Worm (Caenorhabditis elegans): Measurements from ENCODE around the gene clec-151.

clec-151 gene

DNA sequence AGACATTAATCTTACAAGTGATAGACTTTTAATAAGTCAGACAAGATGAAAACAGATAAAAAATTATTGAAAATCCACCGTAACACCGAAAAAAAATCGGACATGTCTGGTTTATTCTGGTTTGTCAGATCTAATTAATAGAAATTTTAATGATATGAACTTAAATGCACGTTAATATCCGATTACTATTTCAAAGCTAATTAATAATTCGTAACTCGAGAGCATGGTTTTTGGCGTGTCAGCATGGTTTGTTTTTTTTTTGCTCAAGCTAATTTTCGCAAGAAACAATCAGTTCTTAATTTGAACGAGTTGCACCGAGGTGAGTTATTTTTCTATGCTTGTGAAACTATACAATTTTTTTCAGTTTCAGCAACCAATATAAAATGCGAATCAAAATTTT, 6.7 kb downstream of the clec-151 start, which contains the start of gene clec-153:
Gene clec-153 (plus strand): TSS at position 301 of the 400 bp plus-strand sequence.
- TF ChIP-seq rec-8 (tag; optimal IDR thresholded peaks at IDR 0.05) = no peak
- TF ChIP-seq sptf-2 (GFP tag; optimal IDR thresholded peaks at IDR 0.05) = no peak
- TF ChIP-seq lir-1 (GFP tag; conservative IDR thresholded peaks at IDR 0.05) = no peak
- TF ChIP-seq bed-1 (GFP tag; IDR thresholded peaks at IDR 0.05) = no peak
- no peak for TF ChIP-seq egl-18 (GFP tag; IDR thresholded peaks at IDR 0.05)

DNA sequence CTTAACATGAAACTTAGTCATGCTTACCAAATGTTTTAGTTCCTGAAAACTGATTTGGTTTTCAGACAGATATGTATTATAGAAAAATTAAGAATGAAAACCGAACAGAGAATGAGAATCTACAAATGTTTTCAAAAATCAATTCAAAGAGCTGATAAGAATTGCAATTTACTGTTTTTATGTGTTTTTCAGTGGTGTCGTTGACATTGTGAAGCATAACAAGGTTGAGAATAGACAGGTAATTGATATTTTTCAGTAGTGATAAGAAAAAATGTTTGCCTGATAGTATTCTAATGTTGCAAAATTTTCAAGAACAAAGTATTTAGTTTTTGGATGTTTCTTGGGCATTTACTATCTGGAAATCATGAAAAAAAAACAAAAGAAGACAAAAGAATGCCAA, 15.0 kb downstream of the clec-151 start, which contains the start of gene pfas-1:
Gene pfas-1 (minus strand): TSS at position 49 of the 400 bp plus-strand sequence.
- no peak for TF ChIP-seq lin-54 (GFP tag; optimal IDR thresholded peaks at IDR 0.05)
- TF ChIP-seq F55B11.4 (tag; optimal IDR thresholded peaks at IDR 0.05; ENCODE audit: borderline replicate concordance, insufficient read depth) = no peak
- no peak for TF ChIP-seq bed-2 (GFP tag; IDR thresholded peaks at IDR 0.05)
- TF ChIP-seq Y95B8A.8 (GFP tag; IDR thresholded peaks at IDR 0.05) = no peak
- peak; percentile 61 for TF ChIP-seq nhr-80 (tag; optimal IDR thresholded peaks at IDR 0.05)
- TF ChIP-seq athp-1 (tag; optimal IDR thresholded peaks at IDR 0.05) = no peak

DNA sequence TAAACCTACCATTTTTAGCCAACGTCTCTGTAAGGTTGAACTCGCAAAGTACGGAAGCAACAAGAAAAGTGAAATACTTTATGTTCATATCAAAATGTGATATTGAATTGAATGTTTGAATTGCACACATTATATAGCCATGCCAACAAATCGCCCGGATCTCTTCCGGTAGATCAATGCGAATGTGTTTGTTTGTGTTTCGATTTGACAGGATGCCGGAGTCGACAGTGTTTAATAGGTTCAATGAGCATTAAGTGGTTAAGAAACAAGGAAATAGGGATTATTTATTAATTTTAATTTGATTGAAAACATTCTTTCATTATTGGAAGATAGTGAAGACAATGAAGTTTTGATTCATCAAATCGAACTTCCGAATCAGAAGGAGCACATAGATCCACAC, 18.0 kb downstream of the clec-151 start, which contains the start of gene pqn-29:
Gene pqn-29 (minus strand): TSS at position 101 of the 400 bp plus-strand sequence.
- no peak for TF ChIP-seq mel-28 (tag; optimal IDR thresholded peaks at IDR 0.05; ENCODE audit: borderline replicate concordance)
- no peak for TF ChIP-seq lag-1 (GFP tag; IDR thresholded peaks at IDR 0.05)
- TF ChIP-seq nfya-2 (GFP tag; IDR thresholded peaks at IDR 0.05) = no peak
- no peak for TF ChIP-seq madf-3 (GFP tag; IDR thresholded peaks at IDR 0.05)
- TF ChIP-seq ztf-18 (tag; optimal IDR thresholded peaks at IDR 0.05) = no peak

DNA sequence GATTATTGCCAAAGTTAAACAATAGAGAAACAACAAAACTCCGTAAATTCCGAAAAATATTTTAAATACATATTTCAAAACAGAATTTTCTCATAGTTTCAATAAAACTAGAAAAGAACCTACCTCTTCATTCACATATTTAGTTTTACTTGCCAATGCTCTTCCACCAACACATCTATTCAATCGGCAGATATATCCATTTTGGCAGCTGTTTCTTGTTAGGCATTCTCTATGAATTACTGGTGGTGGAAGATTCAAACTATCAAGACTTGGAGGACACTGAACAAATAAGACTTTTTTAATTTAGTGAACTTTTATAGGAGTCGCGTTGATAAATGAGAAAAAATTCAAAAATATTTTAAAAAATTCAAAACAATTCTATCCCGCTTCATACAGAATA, 19.1 kb downstream of the clec-151 start:
- no peak for TF ChIP-seq bed-2 (GFP tag; IDR thresholded peaks at IDR 0.05)
- no peak for TF ChIP-seq egl-18 (GFP tag; IDR thresholded peaks at IDR 0.05)
- no peak for TF ChIP-seq efl-1 (GFP tag; optimal IDR thresholded peaks at IDR 0.05)
- no peak for TF ChIP-seq attf-6 (GFP tag; IDR thresholded peaks at IDR 0.05)
- TF ChIP-seq hlh-12 (tag; optimal IDR thresholded peaks at IDR 0.05) = no peak
- no peak for TF ChIP-seq lag-1 (GFP tag; IDR thresholded peaks at IDR 0.05)
- TF ChIP-seq lin-54 (GFP tag; optimal IDR thresholded peaks at IDR 0.05) = no peak
- TF ChIP-seq aptf-2 (GFP tag; conservative IDR thresholded peaks at IDR 0.05) = no peak
- no peak for TF ChIP-seq egrh-3 (GFP tag; IDR thresholded peaks at IDR 0.05)
- no peak for TF ChIP-seq bed-1 (GFP tag; IDR thresholded peaks at IDR 0.05)

DNA sequence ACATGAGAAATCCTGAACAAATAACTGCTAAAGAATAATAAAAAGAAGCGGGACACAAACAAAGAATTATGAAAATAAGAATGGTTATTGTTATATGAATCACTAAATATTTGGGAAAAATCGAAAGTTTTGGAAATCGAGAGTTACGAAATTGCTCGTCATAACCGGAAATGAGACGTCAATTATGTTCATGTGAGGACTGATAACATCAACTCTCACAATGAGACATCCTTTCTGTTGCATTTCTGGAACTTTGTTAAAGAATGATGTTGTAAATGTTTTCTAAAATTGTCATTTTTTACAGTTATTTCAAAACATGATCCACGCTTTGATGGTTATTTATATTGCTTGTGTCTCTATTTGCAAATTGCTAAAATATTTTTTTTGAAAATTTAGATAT, 19.6 kb downstream of the clec-151 start, which contains the start of gene T23F11.6:
Gene T23F11.6 (minus strand): TSS at position 45 of the 400 bp plus-strand sequence.
- TF ChIP-seq bed-2 (GFP tag; IDR thresholded peaks at IDR 0.05) (no peak), hsf-1 (GFP tag; IDR thresholded peaks at IDR 0.05) (no peak), dpff-1 (tag; optimal IDR thresholded peaks at IDR 0.05) (no peak), cebp-1 (GFP tag; IDR thresholded peaks at IDR 0.05) (peak; percentile 46; the same call in 1 of the 2 replicates), cebp-1 (tag; optimal IDR thresholded peaks at IDR 0.05) (no peak), nhr-80 (tag; optimal IDR thresholded peaks at IDR 0.05) (peak; percentile 44), egl-44 (GFP tag; IDR thresholded peaks at IDR 0.05) (no peak), unc-62 (GFP tag; optimal IDR thresholded peaks at IDR 0.05) (peak; percentile 73)

DNA sequence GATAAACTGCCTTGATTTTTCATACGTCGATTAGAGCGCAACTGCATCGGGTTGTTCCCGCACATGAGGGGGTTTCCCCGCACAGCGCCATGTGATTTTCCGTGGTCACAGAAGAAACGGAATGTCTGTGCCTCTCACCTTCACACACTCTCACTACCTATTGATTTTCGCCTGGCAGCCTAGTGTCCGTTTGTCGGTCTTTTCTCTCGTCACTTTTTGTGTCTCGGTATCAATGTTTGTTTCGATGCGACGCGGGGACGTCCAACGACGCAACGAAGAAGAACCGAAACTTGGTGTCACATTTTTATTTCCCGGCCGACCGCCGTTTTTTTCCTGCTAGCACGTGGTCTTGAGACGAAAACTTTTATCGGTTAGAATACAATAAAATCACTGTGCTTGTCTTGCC, 21.1 kb downstream of the clec-151 start:
- TF ChIP-seq Y56A3A.18 (GFP tag; IDR thresholded peaks at IDR 0.05) (peak; percentile 57; the same call in 1 of the 2 replicates), T26A5.8 (tag; optimal IDR thresholded peaks at IDR 0.05) (no peak), B0019.2 (GFP tag; conservative IDR thresholded peaks at IDR 0.05) (no peak), nfyb-1 (GFP tag; IDR thresholded peaks at IDR 0.05) (peak; percentile 93), lin-40 (tag; optimal IDR thresholded peaks at IDR 0.05) (peak; percentile 91), B0035.1 (tag; optimal IDR thresholded peaks at IDR 0.05) (peak; percentile 60), ceh-91 (GFP tag; IDR thresholded peaks at IDR 0.05) (no peak), dpl-1 (GFP tag; optimal IDR thresholded peaks at IDR 0.05) (no peak), ama-1 (optimal IDR thresholded peaks at IDR 0.05) (no peak), ama-1 (GFP tag; optimal IDR thresholded peaks at IDR 0.05) (no peak), ceh-79 (tag; optimal IDR thresholded peaks at IDR 0.05) (no peak), hlh-26 (GFP tag; conservative IDR thresholded peaks at IDR 0.05) (no peak), bed-2 (GFP tag; IDR thresholded peaks at IDR 0.05) (no peak), F39B2.1 (GFP tag; IDR thresholded peaks at IDR 0.05) (no peak), aptf-2 (GFP tag; conservative IDR thresholded peaks at IDR 0.05) (no peak), cebp-2 (GFP tag; IDR thresholded peaks at IDR 0.05) (no peak)

Measured in whole organism, young adult.